Fruit fly (Drosophila melanogaster): ENCODE results near the gene CG45263.
A peak's percentile ranks its signal among the peaks of the same experiment; 100 is the strongest.

Gene CG45263

dm6 chr3R:8340675-8341275, 136.6 kb downstream of the CG45263 start, which contains the start of the genes COX7A and Arl2:
COX7A (minus strand) TSS chr3R:8341043.
Arl2 (plus strand) TSS chr3R:8341100.
- peak; percentile 8 for TF ChIP-seq bab1 (GFP tag; optimal IDR thresholded peaks at IDR 0.05)
- peak; percentile 16 for TF ChIP-seq CG14711 (tag; optimal IDR thresholded peaks at IDR 0.05)
- TF ChIP-seq Crg-1 (GFP tag; optimal IDR thresholded peaks at IDR 0.05) = peak; percentile 20
- peak; percentile 23 for TF ChIP-seq tj (GFP tag; optimal IDR thresholded peaks at IDR 0.05)
- no peak for TF ChIP-seq cic (GFP tag; optimal IDR thresholded peaks at IDR 0.05)
- no peak for TF ChIP-seq toe (GFP tag; optimal IDR thresholded peaks at IDR 0.05)
- peak; percentile 1 for TF ChIP-seq CG7101 (tag; optimal IDR thresholded peaks at IDR 0.05)
- no peak for TF ChIP-seq CG7045 (GFP tag; optimal IDR thresholded peaks at IDR 0.05)

dm6 chr3R:8336012-8336567, 141.3 kb downstream of the CG45263 start:
- TF ChIP-seq CG33017 (tag; optimal IDR thresholded peaks at IDR 0.05) (no peak), CG12768 (GFP tag; optimal IDR thresholded peaks at IDR 0.05) (no peak), ovo (GFP tag; optimal IDR thresholded peaks at IDR 0.05) (no peak), CG1620 (GFP tag; optimal IDR thresholded peaks at IDR 0.05) (no peak), toe (GFP tag; optimal IDR thresholded peaks at IDR 0.05) (no peak), Crg-1 (GFP tag; optimal IDR thresholded peaks at IDR 0.05) (no peak), kay (GFP tag; ENCODE audit: borderline replicate concordance) (no peak), CG5204 (GFP tag; optimal IDR thresholded peaks at IDR 0.05) (no peak), cic (GFP tag; optimal IDR thresholded peaks at IDR 0.05) (no peak), pad (GFP tag; optimal IDR thresholded peaks at IDR 0.05) (no peak), Clk (GFP tag; optimal IDR thresholded peaks at IDR 0.05) (no peak), tj (GFP tag; optimal IDR thresholded peaks at IDR 0.05) (no peak), Hr96 (GFP tag; optimal IDR thresholded peaks at IDR 0.05) (no peak), CG14711 (tag; optimal IDR thresholded peaks at IDR 0.05) (no peak), Mnt (GFP tag; optimal IDR thresholded peaks at IDR 0.05) (no peak), CG11617 (GFP tag; optimal IDR thresholded peaks at IDR 0.05) (no peak), cnc (optimal IDR thresholded peaks at IDR 0.05) (no peak)

- no peak for TF ChIP-seq CG1620 (GFP tag; optimal IDR thresholded peaks at IDR 0.05)
- no peak for TF ChIP-seq CG14711 (tag; optimal IDR thresholded peaks at IDR 0.05)
- TF ChIP-seq CG7045 (GFP tag; optimal IDR thresholded peaks at IDR 0.05) = no peak
- TF ChIP-seq cnc (optimal IDR thresholded peaks at IDR 0.05) = no peak
- no peak for TF ChIP-seq kay (GFP tag; ENCODE audit: borderline replicate concordance)
- no peak for TF ChIP-seq CG7101 (tag; optimal IDR thresholded peaks at IDR 0.05)
- no peak for TF ChIP-seq tj (GFP tag; optimal IDR thresholded peaks at IDR 0.05)
- TF ChIP-seq CG33017 (tag; optimal IDR thresholded peaks at IDR 0.05) = no peak
- TF ChIP-seq CG12768 (GFP tag; optimal IDR thresholded peaks at IDR 0.05) = no peak
- no peak for TF ChIP-seq bab1 (GFP tag; optimal IDR thresholded peaks at IDR 0.05)
- no peak for TF ChIP-seq Clk (GFP tag; optimal IDR thresholded peaks at IDR 0.05)
- TF ChIP-seq ovo (GFP tag; optimal IDR thresholded peaks at IDR 0.05) = no peak
- no peak for TF ChIP-seq cic (GFP tag; optimal IDR thresholded peaks at IDR 0.05)
- TF ChIP-seq pad (GFP tag; optimal IDR thresholded peaks at IDR 0.05) = no peak
- no peak for TF ChIP-seq Hr96 (GFP tag; optimal IDR thresholded peaks at IDR 0.05)
- TF ChIP-seq CG11617 (GFP tag; optimal IDR thresholded peaks at IDR 0.05) = no peak
- TF ChIP-seq Crg-1 (GFP tag; optimal IDR thresholded peaks at IDR 0.05) = no peak
- no peak for TF ChIP-seq Mnt (GFP tag; optimal IDR thresholded peaks at IDR 0.05)
- no peak for TF ChIP-seq CG5204 (GFP tag; optimal IDR thresholded peaks at IDR 0.05)
Measured at dm6 chr3R:8334982-8335381, 142.4 kb downstream of the CG45263 start.

dm6 chr3R:8334471-8334783, 143.0 kb downstream of the CG45263 start:
- no peak for TF ChIP-seq CG12768 (GFP tag; optimal IDR thresholded peaks at IDR 0.05)
- TF ChIP-seq kay (GFP tag; ENCODE audit: borderline replicate concordance) = peak; percentile 12

dm6 chr3R:8333768-8334470, 143.5 kb downstream of the CG45263 start, which contains the start of gene Poxm:
Poxm (minus strand) TSS chr3R:8333792.
- TF ChIP-seq ovo (GFP tag; optimal IDR thresholded peaks at IDR 0.05) (no peak), Mnt (GFP tag; optimal IDR thresholded peaks at IDR 0.05) (no peak), kay (GFP tag; ENCODE audit: borderline replicate concordance) (peak; percentile 67)

dm6 chr3R:8329628-8330027, 147.8 kb downstream of the CG45263 start:
- no peak for TF ChIP-seq CG1620 (GFP tag; optimal IDR thresholded peaks at IDR 0.05)
- no peak for TF ChIP-seq toe (GFP tag; optimal IDR thresholded peaks at IDR 0.05)
- no peak for TF ChIP-seq bab1 (GFP tag; optimal IDR thresholded peaks at IDR 0.05)
- no peak for TF ChIP-seq Mnt (GFP tag; optimal IDR thresholded peaks at IDR 0.05)
- TF ChIP-seq CG5204 (GFP tag; optimal IDR thresholded peaks at IDR 0.05) = no peak
- no peak for TF ChIP-seq Crg-1 (GFP tag; optimal IDR thresholded peaks at IDR 0.05)
- no peak for TF ChIP-seq CG11617 (GFP tag; optimal IDR thresholded peaks at IDR 0.05)
- no peak for TF ChIP-seq cic (GFP tag; optimal IDR thresholded peaks at IDR 0.05)
- no peak for TF ChIP-seq Hr96 (GFP tag; optimal IDR thresholded peaks at IDR 0.05)
- TF ChIP-seq CG14711 (tag; optimal IDR thresholded peaks at IDR 0.05) = no peak
- TF ChIP-seq ovo (GFP tag; optimal IDR thresholded peaks at IDR 0.05) = no peak
- TF ChIP-seq CG33017 (tag; optimal IDR thresholded peaks at IDR 0.05) = no peak
- TF ChIP-seq cnc (optimal IDR thresholded peaks at IDR 0.05) = no peak
